Worm (Caenorhabditis elegans) whole organism, L2 larva: ENCODE measurements around the gene vang-1.
A peak's percentile ranks its signal among the peaks of the same experiment; 100 is the strongest.

Source experiments
- C34F6.9 ChIP-seq: fragments of 150-350 bp; optimal IDR thresholded peaks from 2 replicates; lab custom pipeline; 2014; ENCODE audit warnings: missing biosample characterization, missing genetic modification characterization
- F13H6.1 ChIP-seq: sonication (generic microtip); optimal IDR thresholded peaks from 2 replicates; lab custom pipeline; 2016; ENCODE audit warnings: missing genetic modification characterization, missing compliant biosample characterization
- R02D3.7 ChIP-seq: fragments of 150-350 bp; optimal IDR thresholded peaks from 2 replicates; lab custom pipeline; 2014; ENCODE audit warnings: missing biosample characterization, missing genetic modification characterization
- Y55F3AM.14 ChIP-seq: fragments of 200-800 bp; sonication (Bioruptor generic); optimal IDR thresholded peaks from 2 replicates; lab custom pipeline; 2018; ENCODE audit warnings: mild to moderate bottlenecking, missing genetic modification characterization, missing compliant biosample characterization
- aly-2 ChIP-seq: fragments of 150-350 bp; optimal IDR thresholded peaks from 2 replicates; lab custom pipeline; 2014; ENCODE audit warnings: missing biosample characterization, missing genetic modification characterization
- ama-1 ChIP-seq: fragments of 150-350 bp; optimal IDR thresholded peaks from 2 replicates; lab custom pipeline; 2018; ENCODE audit warnings: inconsistent platforms
- blmp-1 ChIP-seq: sonication (generic microtip); optimal IDR thresholded peaks from 2 replicates; lab custom pipeline; 2017; ENCODE audit warnings: missing genetic modification characterization, mild to moderate bottlenecking, missing compliant biosample characterization, antibody characterized with exemption, moderate library complexity; ENCODE audit not compliant: insufficient read depth
- ceh-16 ChIP-seq: fragments of 150-350 bp; optimal IDR thresholded peaks from 2 replicates; lab custom pipeline; 2014; ENCODE audit warnings: missing biosample characterization, missing genetic modification characterization
- ceh-82 ChIP-seq: fragments of 150-350 bp; optimal IDR thresholded peaks from 2 replicates; lab custom pipeline; 2014; ENCODE audit warnings: missing biosample characterization, missing genetic modification characterization
- crh-2 ChIP-seq: sonication (generic microtip); optimal IDR thresholded peaks from 2 replicates; lab custom pipeline; 2017; ENCODE audit warnings: missing biosample characterization, missing genetic modification characterization
- dmd-4 ChIP-seq: sonication (generic microtip); optimal IDR thresholded peaks from 2 replicates; lab custom pipeline; 2017; ENCODE audit warnings: missing biosample characterization, missing genetic modification characterization
- egl-27 ChIP-seq: sonication (generic microtip); optimal IDR thresholded peaks from 3 replicates; lab custom pipeline; 2017; ENCODE audit warnings: missing biosample characterization, missing genetic modification reagents, missing genetic modification characterization
- elt-1 ChIP-seq: fragments of 150-350 bp; optimal IDR thresholded peaks from 2 replicates; lab custom pipeline; 2014; ENCODE audit warnings: missing biosample characterization, missing genetic modification characterization
- elt-3 ChIP-seq: sonication (generic microtip); optimal IDR thresholded peaks from 2 replicates; lab custom pipeline; 2017; ENCODE audit warnings: missing biosample characterization, missing genetic modification characterization
- fos-1 ChIP-seq: fragments of 150-350 bp; optimal IDR thresholded peaks from 2 replicates; lab custom pipeline; 2014; ENCODE audit warnings: missing biosample characterization, missing genetic modification characterization
- gmeb-1 ChIP-seq: fragments of 150-350 bp; optimal IDR thresholded peaks from 2 replicates; lab custom pipeline; 2014; ENCODE audit warnings: missing biosample characterization, missing genetic modification characterization
- lin-11 ChIP-seq: fragments of 150-350 bp; sonication (generic microtip); optimal IDR thresholded peaks from 2 replicates; lab custom pipeline; 2014; ENCODE audit warnings: missing biosample characterization, missing genetic modification characterization, inconsistent platforms, mixed read lengths
- lin-13 ChIP-seq: fragments of 150-350 bp; optimal IDR thresholded peaks from 2 replicates; lab custom pipeline; 2014; ENCODE audit warnings: missing biosample characterization, missing genetic modification reagents, missing genetic modification characterization
- lin-39 ChIP-seq: fragments of 150-350 bp; optimal IDR thresholded peaks from 2 replicates; lab custom pipeline; 2014; ENCODE audit warnings: missing biosample characterization, missing genetic modification reagents, missing genetic modification characterization
- lsy-2 ChIP-seq, 2 experiments: fragments of 150-350 bp in 1 of 2; sonication (generic microtip) in 1 of 2; optimal IDR thresholded peaks; 2 replicates each; lab custom pipeline; 2014 to 2017; ENCODE audit warnings: missing biosample characterization in 2 of 2, missing genetic modification characterization in 2 of 2
- mab-5 ChIP-seq: fragments of 150-350 bp; optimal IDR thresholded peaks from 2 replicates; lab custom pipeline; 2014; ENCODE audit warnings: missing biosample characterization, missing genetic modification characterization
- mbf-1 ChIP-seq: sonication (generic microtip); optimal IDR thresholded peaks from 2 replicates; lab custom pipeline; 2017; ENCODE audit warnings: missing biosample characterization, missing genetic modification characterization
- mdl-1 ChIP-seq, 2 experiments: fragments of 150-350 bp in 1 of 2; sonication (generic microtip) in 1 of 2; optimal IDR thresholded peaks; 2 replicates each; lab custom pipeline; 2017; ENCODE audit warnings: missing biosample characterization in 2 of 2, missing genetic modification characterization in 2 of 2
- nhr-10 ChIP-seq: sonication (generic microtip); optimal IDR thresholded peaks from 2 replicates; lab custom pipeline; 2017; ENCODE audit warnings: missing biosample characterization, missing genetic modification characterization
- nhr-11 ChIP-seq: fragments of 150-350 bp; optimal IDR thresholded peaks from 2 replicates; lab custom pipeline; 2014; ENCODE audit warnings: missing biosample characterization, missing genetic modification characterization
- nhr-12 ChIP-seq: fragments of 150-350 bp; optimal IDR thresholded peaks from 2 replicates; lab custom pipeline; 2014; ENCODE audit warnings: missing biosample characterization, missing genetic modification characterization
- nhr-21 ChIP-seq: fragments of 150-350 bp; optimal IDR thresholded peaks from 2 replicates; lab custom pipeline; 2014; ENCODE audit warnings: missing biosample characterization, missing genetic modification characterization
- nhr-23 ChIP-seq: fragments of 150-350 bp; optimal IDR thresholded peaks from 2 replicates; lab custom pipeline; 2014; ENCODE audit warnings: missing biosample characterization, missing genetic modification reagents, missing genetic modification characterization
- nhr-237 ChIP-seq: fragments of 150-350 bp; optimal IDR thresholded peaks from 2 replicates; lab custom pipeline; 2014; ENCODE audit warnings: missing biosample characterization, missing genetic modification characterization
- nhr-25 ChIP-seq: fragments of 150-350 bp; sonication (generic microtip); optimal IDR thresholded peaks from 3 replicates; lab custom pipeline; 2014; ENCODE audit warnings: missing biosample characterization, missing genetic modification characterization
- nhr-6 ChIP-seq: fragments of 150-350 bp; optimal IDR thresholded peaks from 2 replicates; lab custom pipeline; 2014; ENCODE audit warnings: missing biosample characterization, missing genetic modification characterization
- nhr-77 ChIP-seq: fragments of 150-350 bp; optimal IDR thresholded peaks from 2 replicates; lab custom pipeline; 2014; ENCODE audit warnings: missing biosample characterization, missing genetic modification characterization
- peb-1 ChIP-seq: fragments of 150-350 bp; optimal IDR thresholded peaks from 2 replicates; lab custom pipeline; 2014; ENCODE audit warnings: missing biosample characterization, missing genetic modification characterization
- sem-4 ChIP-seq: fragments of 150-350 bp; optimal IDR thresholded peaks from 2 replicates; lab custom pipeline; 2014; ENCODE audit warnings: missing biosample characterization, missing genetic modification reagents, missing genetic modification characterization
- skn-1 ChIP-seq: sonication (generic microtip); optimal IDR thresholded peaks from 2 replicates; lab custom pipeline; 2017; ENCODE audit warnings: missing biosample characterization, missing genetic modification characterization
- sma-3 ChIP-seq: sonication (generic microtip); optimal IDR thresholded peaks from 2 replicates; lab custom pipeline; 2016; ENCODE audit warnings: missing genetic modification reagents, missing genetic modification characterization, missing compliant biosample characterization
- sma-9 ChIP-seq, 2 experiments: fragments of 150-350 bp in 1 of 2; sonication (generic microtip) in 1 of 2; optimal IDR thresholded peaks; 2 replicates each; lab custom pipeline; 2014 to 2016; ENCODE audit warnings: missing genetic modification characterization in 2 of 2, mild to moderate bottlenecking in 1 of 2, missing biosample characterization in 1 of 2, missing compliant biosample characterization in 1 of 2, missing genetic modification reagents in 1 of 2, moderate library complexity in 1 of 2
- snpc-4 ChIP-seq: fragments of 150-350 bp; optimal IDR thresholded peaks from 2 replicates; lab custom pipeline; 2014; ENCODE audit warnings: missing biosample characterization, missing genetic modification characterization
- unc-39 ChIP-seq: fragments of 150-350 bp; optimal IDR thresholded peaks from 2 replicates; lab custom pipeline; 2014; ENCODE audit warnings: missing biosample characterization, missing genetic modification characterization
- unc-55 ChIP-seq: fragments of 150-350 bp; sonication (generic microtip); optimal IDR thresholded peaks from 3 replicates; lab custom pipeline; 2014; ENCODE audit warnings: missing biosample characterization, missing genetic modification reagents, missing genetic modification characterization
- unc-62 ChIP-seq: fragments of 150-350 bp; optimal IDR thresholded peaks from 2 replicates; lab custom pipeline; 2014; ENCODE audit warnings: missing biosample characterization, missing genetic modification reagents, missing genetic modification characterization
- zag-1 ChIP-seq: fragments of 150-350 bp; optimal IDR thresholded peaks from 2 replicates; lab custom pipeline; 2014; ENCODE audit warnings: missing biosample characterization, missing genetic modification characterization
- ztf-1 ChIP-seq: fragments of 200-800 bp; sonication (Bioruptor generic); conservative IDR thresholded peaks from 2 replicates; pipeline ENCODE4 v1.3.6; 2022; ENCODE audit warnings: missing genetic modification characterization, missing compliant biosample characterization
- ztf-11 ChIP-seq: sonication (generic microtip); optimal IDR thresholded peaks from 2 replicates; lab custom pipeline; 2017; ENCODE audit warnings: missing biosample characterization, missing genetic modification characterization
- ztf-4 ChIP-seq: fragments of 150-350 bp; optimal IDR thresholded peaks from 2 replicates; lab custom pipeline; 2014; ENCODE audit warnings: missing biosample characterization, missing genetic modification characterization

The vang-1 gene

DNA sequence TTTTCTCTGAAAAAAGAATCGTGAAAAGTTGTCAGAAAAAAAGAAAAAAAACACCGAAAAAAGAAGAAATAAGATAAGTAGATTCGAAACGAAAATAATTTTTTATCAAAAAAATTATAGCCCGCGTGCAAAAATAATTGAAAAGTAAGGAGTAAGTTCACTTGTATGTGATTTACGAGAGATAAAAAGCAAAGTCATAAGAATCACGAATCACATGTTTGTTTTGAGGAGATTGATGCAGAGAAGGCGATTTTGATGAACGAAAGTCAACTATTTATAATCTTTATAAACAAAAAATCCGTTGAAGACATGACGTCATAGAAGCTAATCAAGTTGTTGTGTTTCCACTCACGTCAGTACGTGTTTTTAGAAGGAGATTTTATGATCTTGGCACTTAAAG, 45.4 kb upstream of the vang-1 start, which contains the start of gene Y71H10B.1:
TSS of gene Y71H10B.1 (minus strand) at position 6 of the 400 bp plus-strand sequence.
- TF ChIP-seq ceh-82 (no peak), nhr-21 (tag; lab: Kevin White, UChicago) (no peak), nhr-25 (tag; lab: Kevin White, UChicago) (peak; percentile 7), nhr-6 (no peak), C34F6.9 (tag; lab: Kevin White, UChicago) (peak; percentile 21), blmp-1 (tag; lab: Kevin White, UChicago) (no peak), mbf-1 (tag; lab: Kevin White, UChicago) (no peak), unc-55 (GFP tag; lab: Kevin White, UChicago) (no peak)
- TF ChIP-seq, all 48 proteins: peak for 2

DNA sequence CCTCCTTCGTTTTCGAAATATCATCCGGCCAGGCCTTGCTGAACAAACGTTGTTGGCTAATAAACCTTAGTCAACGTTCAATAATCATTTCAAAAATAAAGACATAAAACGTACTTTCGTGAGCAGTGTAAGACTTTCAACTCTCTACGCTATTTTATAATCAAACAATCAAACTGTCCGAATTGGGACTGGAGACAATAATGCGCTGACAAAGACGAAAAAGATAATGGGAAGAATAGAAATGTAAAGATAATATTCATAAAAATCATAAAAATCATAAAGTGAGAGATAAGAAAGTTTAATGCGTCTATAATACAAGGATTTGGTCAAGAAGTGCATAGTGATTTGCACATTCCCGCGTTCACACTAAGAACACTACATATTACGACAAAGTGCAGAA, 43.9 kb upstream of the vang-1 start:
- TF ChIP-seq fos-1 (peak; percentile 69), F13H6.1 (tag; lab: Kevin White, UChicago) (peak; percentile 47), nhr-23 (tag; lab: Kevin White, UChicago) (no peak), ama-1 (lab: Kevin White, UChicago) (no peak), lin-11 (tag; lab: Kevin White, UChicago) (no peak), snpc-4 (tag; lab: Kevin White, UChicago) (no peak), C34F6.9 (tag; lab: Kevin White, UChicago) (no peak), nhr-10 (tag; lab: Kevin White, UChicago) (no peak), peb-1 (tag; lab: Kevin White, UChicago) (no peak), ceh-16 (no peak)

DNA sequence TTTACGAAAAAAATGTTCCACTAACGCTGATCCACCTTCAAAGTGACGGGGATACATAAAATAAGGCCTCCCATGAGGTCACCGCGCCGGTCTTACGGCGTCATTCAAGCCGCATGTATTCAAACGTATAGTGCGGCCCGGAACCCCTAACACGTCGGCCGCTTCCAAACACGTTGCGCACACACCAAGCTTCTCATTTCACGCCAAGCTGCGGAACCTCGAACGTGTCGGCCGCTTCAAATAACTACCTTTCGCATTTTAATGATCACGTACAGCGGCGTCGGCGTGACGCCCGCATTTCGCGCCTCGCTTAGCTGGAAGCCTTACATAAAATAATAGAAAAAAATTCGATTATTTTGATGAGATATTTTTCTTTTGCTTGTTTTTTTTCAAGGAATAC, 42.1 kb upstream of the vang-1 start:
- TF ChIP-seq ztf-1 (GFP tag; lab: Robert Waterston, UW) (no peak), snpc-4 (tag; lab: Kevin White, UChicago) (peak; percentile 72), R02D3.7 (tag; lab: Kevin White, UChicago) (no peak)

DNA sequence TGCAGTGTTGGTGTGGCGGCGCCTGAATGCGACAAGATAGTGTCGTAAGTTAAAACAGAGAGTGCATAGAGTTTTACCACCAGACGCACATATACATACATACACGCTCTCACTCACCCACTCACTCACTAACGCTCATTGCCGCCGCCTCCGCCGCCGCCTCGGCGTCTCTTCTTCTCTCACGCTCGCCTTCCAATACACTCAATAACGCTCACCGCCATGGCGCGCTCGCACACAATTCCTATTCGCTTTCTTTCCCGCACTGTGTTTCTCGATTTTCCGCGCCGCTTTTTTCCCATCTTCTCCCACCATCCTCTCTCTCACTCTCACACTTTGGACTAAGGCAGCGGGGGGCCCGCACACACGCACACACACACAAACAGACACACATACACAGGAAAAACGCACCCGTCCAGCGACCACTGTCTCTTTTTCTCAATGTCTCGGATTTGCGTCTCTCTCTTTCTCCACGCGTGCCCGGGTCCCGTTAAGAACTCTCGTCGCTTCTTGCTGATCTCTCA, 33.2 kb upstream of the vang-1 start, which contains the start of gene kin-29:
TSS of gene kin-29 (minus strand) at position 51 of the 521 bp plus-strand sequence.
- TF ChIP-seq peb-1 (tag; lab: Kevin White, UChicago) (no peak), ceh-16 (peak; percentile 28), nhr-77 (tag; lab: Kevin White, UChicago) (no peak), Y55F3AM.14 (peak; percentile 88), ztf-4 (tag; lab: Kevin White, UChicago) (peak; percentile 26), nhr-10 (tag; lab: Kevin White, UChicago) (peak; percentile 11), blmp-1 (tag; lab: Kevin White, UChicago) (peak; percentile 73), mab-5 (tag; lab: Kevin White, UChicago) (peak; percentile 67), C34F6.9 (tag; lab: Kevin White, UChicago) (peak; percentile 83), fos-1 (peak; percentile 82), elt-3 (tag; lab: Kevin White, UChicago) (no peak), mdl-1 (tag; optimal IDR thresholded peaks at IDR 0.05; lab: Kevin White, UChicago) (peak; percentile 26 to 74), ama-1 (lab: Kevin White, UChicago) (no peak), ceh-82 (no peak), sma-3 (GFP tag; lab: Kevin White, UChicago) (peak; percentile 83), nhr-237 (tag; lab: Kevin White, UChicago) (no peak), mbf-1 (tag; lab: Kevin White, UChicago) (no peak), lin-11 (tag; lab: Kevin White, UChicago) (peak; percentile 76), aly-2 (no peak), ztf-1 (GFP tag; lab: Robert Waterston, UW) (0 out of 2 replicates have a peak, but pooled peaks have one; percentile 26), sma-9 (GFP tag; optimal IDR thresholded peaks at IDR 0.05; lab: Kevin White, UChicago) (peak; percentile 86), sma-9 (tag; optimal IDR thresholded peaks at IDR 0.05; lab: Kevin White, UChicago) (no peak), crh-2 (tag; lab: Kevin White, UChicago) (peak; percentile 75), dmd-4 (tag; lab: Kevin White, UChicago) (no peak), skn-1 (tag; lab: Kevin White, UChicago) (no peak), nhr-12 (tag; lab: Kevin White, UChicago) (no peak), gmeb-1 (peak; percentile 48), ztf-11 (tag; lab: Kevin White, UChicago) (no peak), unc-62 (GFP tag; lab: Kevin White, UChicago) (no peak), lin-39 (no peak), lsy-2 (tag; optimal IDR thresholded peaks at IDR 0.05; lab: Kevin White, UChicago) (peak; percentile 56 to 75), zag-1 (tag; lab: Kevin White, UChicago) (peak; percentile 73), elt-1 (no peak), lin-13 (peak; percentile 81), egl-27 (tag; lab: Kevin White, UChicago) (peak; percentile 63), nhr-25 (tag; lab: Kevin White, UChicago) (peak; percentile 70), sem-4 (tag; lab: Kevin White, UChicago) (peak; percentile 14), nhr-6 (peak; percentile 65), nhr-11 (tag; lab: Kevin White, UChicago) (no peak), unc-39 (tag; lab: Kevin White, UChicago) (no peak), nhr-23 (tag; lab: Kevin White, UChicago) (no peak), unc-55 (GFP tag; lab: Kevin White, UChicago) (peak; percentile 87)
